Worm (Caenorhabditis elegans) whole organism, L2 larva: ENCODE data around the gene clec-258.

Experiments
- F13H6.1 ChIP-seq: sonication (generic microtip); optimal IDR thresholded peaks from 2 replicates; lab custom pipeline; 2016; ENCODE audit warnings: missing genetic modification characterization, missing compliant biosample characterization
- Y55F3AM.14 ChIP-seq: fragments of 200-800 bp; sonication (Bioruptor generic); optimal IDR thresholded peaks from 2 replicates; lab custom pipeline; 2018; ENCODE audit warnings: mild to moderate bottlenecking, missing genetic modification characterization, missing compliant biosample characterization
- alr-1 ChIP-seq: fragments of 150-350 bp; optimal IDR thresholded peaks from 2 replicates; lab custom pipeline; 2014; ENCODE audit warnings: missing biosample characterization, missing genetic modification characterization
- aly-2 ChIP-seq: fragments of 150-350 bp; optimal IDR thresholded peaks from 2 replicates; lab custom pipeline; 2014; ENCODE audit warnings: missing biosample characterization, missing genetic modification characterization
- blmp-1 ChIP-seq: sonication (generic microtip); optimal IDR thresholded peaks from 2 replicates; lab custom pipeline; 2017; ENCODE audit warnings: missing genetic modification characterization, mild to moderate bottlenecking, missing compliant biosample characterization, antibody characterized with exemption, moderate library complexity; ENCODE audit not compliant: insufficient read depth
- ceh-82 ChIP-seq: fragments of 150-350 bp; optimal IDR thresholded peaks from 2 replicates; lab custom pipeline; 2014; ENCODE audit warnings: missing biosample characterization, missing genetic modification characterization
- crh-2 ChIP-seq: sonication (generic microtip); optimal IDR thresholded peaks from 2 replicates; lab custom pipeline; 2017; ENCODE audit warnings: missing biosample characterization, missing genetic modification characterization
- egl-27 ChIP-seq: sonication (generic microtip); optimal IDR thresholded peaks from 3 replicates; lab custom pipeline; 2017; ENCODE audit warnings: missing biosample characterization, missing genetic modification reagents, missing genetic modification characterization
- elt-3 ChIP-seq: sonication (generic microtip); optimal IDR thresholded peaks from 2 replicates; lab custom pipeline; 2017; ENCODE audit warnings: missing biosample characterization, missing genetic modification characterization
- fos-1 ChIP-seq: fragments of 150-350 bp; optimal IDR thresholded peaks from 2 replicates; lab custom pipeline; 2014; ENCODE audit warnings: missing biosample characterization, missing genetic modification characterization
- gmeb-1 ChIP-seq: fragments of 150-350 bp; optimal IDR thresholded peaks from 2 replicates; lab custom pipeline; 2014; ENCODE audit warnings: missing biosample characterization, missing genetic modification characterization
- lin-11 ChIP-seq: fragments of 150-350 bp; sonication (generic microtip); optimal IDR thresholded peaks from 2 replicates; lab custom pipeline; 2014; ENCODE audit warnings: missing biosample characterization, missing genetic modification characterization, inconsistent platforms, mixed read lengths
- lin-13 ChIP-seq: fragments of 150-350 bp; optimal IDR thresholded peaks from 2 replicates; lab custom pipeline; 2014; ENCODE audit warnings: missing biosample characterization, missing genetic modification reagents, missing genetic modification characterization
- mab-5 ChIP-seq: fragments of 150-350 bp; optimal IDR thresholded peaks from 2 replicates; lab custom pipeline; 2014; ENCODE audit warnings: missing biosample characterization, missing genetic modification characterization
- mdl-1 ChIP-seq, 2 experiments: fragments of 150-350 bp in 1 of 2; sonication (generic microtip) in 1 of 2; optimal IDR thresholded peaks; 2 replicates each; lab custom pipeline; 2017; ENCODE audit warnings: missing biosample characterization in 2 of 2, missing genetic modification characterization in 2 of 2
- nhr-11 ChIP-seq: fragments of 150-350 bp; optimal IDR thresholded peaks from 2 replicates; lab custom pipeline; 2014; ENCODE audit warnings: missing biosample characterization, missing genetic modification characterization
- nhr-12 ChIP-seq: fragments of 150-350 bp; optimal IDR thresholded peaks from 2 replicates; lab custom pipeline; 2014; ENCODE audit warnings: missing biosample characterization, missing genetic modification characterization
- nhr-21 ChIP-seq: fragments of 150-350 bp; optimal IDR thresholded peaks from 2 replicates; lab custom pipeline; 2014; ENCODE audit warnings: missing biosample characterization, missing genetic modification characterization
- nhr-23 ChIP-seq: fragments of 150-350 bp; optimal IDR thresholded peaks from 2 replicates; lab custom pipeline; 2014; ENCODE audit warnings: missing biosample characterization, missing genetic modification reagents, missing genetic modification characterization
- nhr-237 ChIP-seq: fragments of 150-350 bp; optimal IDR thresholded peaks from 2 replicates; lab custom pipeline; 2014; ENCODE audit warnings: missing biosample characterization, missing genetic modification characterization
- nhr-25 ChIP-seq: fragments of 150-350 bp; sonication (generic microtip); optimal IDR thresholded peaks from 3 replicates; lab custom pipeline; 2014; ENCODE audit warnings: missing biosample characterization, missing genetic modification characterization
- nhr-6 ChIP-seq: fragments of 150-350 bp; optimal IDR thresholded peaks from 2 replicates; lab custom pipeline; 2014; ENCODE audit warnings: missing biosample characterization, missing genetic modification characterization
- peb-1 ChIP-seq: fragments of 150-350 bp; optimal IDR thresholded peaks from 2 replicates; lab custom pipeline; 2014; ENCODE audit warnings: missing biosample characterization, missing genetic modification characterization
- sem-4 ChIP-seq: fragments of 150-350 bp; optimal IDR thresholded peaks from 2 replicates; lab custom pipeline; 2014; ENCODE audit warnings: missing biosample characterization, missing genetic modification reagents, missing genetic modification characterization
- skn-1 ChIP-seq: sonication (generic microtip); optimal IDR thresholded peaks from 2 replicates; lab custom pipeline; 2017; ENCODE audit warnings: missing biosample characterization, missing genetic modification characterization
- snpc-4 ChIP-seq: fragments of 150-350 bp; optimal IDR thresholded peaks from 2 replicates; lab custom pipeline; 2014; ENCODE audit warnings: missing biosample characterization, missing genetic modification characterization
- unc-39 ChIP-seq: fragments of 150-350 bp; optimal IDR thresholded peaks from 2 replicates; lab custom pipeline; 2014; ENCODE audit warnings: missing biosample characterization, missing genetic modification characterization
- ztf-11 ChIP-seq: sonication (generic microtip); optimal IDR thresholded peaks from 2 replicates; lab custom pipeline; 2017; ENCODE audit warnings: missing biosample characterization, missing genetic modification characterization

The clec-258 gene

ce11 chrV:19829225-19829624, 41.0 kb downstream of the clec-258 start:
- TF ChIP-seq nhr-6 (tag; lab: Kevin White, UChicago), result no peak
- no peak for TF ChIP-seq peb-1
- no peak for TF ChIP-seq snpc-4 (tag; lab: Kevin White, UChicago)
- no peak for TF ChIP-seq nhr-23 (tag; lab: Kevin White, UChicago)
- TF ChIP-seq gmeb-1 (tag; lab: Kevin White, UChicago), result no peak
- no peak for TF ChIP-seq F13H6.1 (tag; lab: Kevin White, UChicago)
- TF ChIP-seq egl-27 (tag; lab: Kevin White, UChicago), result no peak
- TF ChIP-seq unc-39 (tag; lab: Kevin White, UChicago), result no peak
- TF ChIP-seq mdl-1 (tag; optimal IDR thresholded peaks at IDR 0.05; lab: Kevin White, UChicago), result no peak
- no peak for TF ChIP-seq crh-2 (tag; lab: Kevin White, UChicago)
- TF ChIP-seq aly-2, result no peak
- no peak for TF ChIP-seq lin-11 (tag; lab: Kevin White, UChicago)
- TF ChIP-seq nhr-237 (tag; lab: Kevin White, UChicago), result no peak
- no peak for TF ChIP-seq nhr-21
- no peak for TF ChIP-seq lin-13 (GFP tag; lab: Kevin White, UChicago)
- TF ChIP-seq nhr-25 (tag; lab: Kevin White, UChicago), result no peak
- TF ChIP-seq ztf-11, result no peak
- no peak for TF ChIP-seq Y55F3AM.14 (GFP tag; lab: Kevin White, UChicago)
- no peak for TF ChIP-seq elt-3
- TF ChIP-seq, all 48 proteins: peak for 0

ce11 chrV:19830815-19831214, 42.6 kb downstream of the clec-258 start, which contains the start of gene pcp-4:
pcp-4 (minus strand) TSS chrV:19831011.
- peak; percentile 53 for TF ChIP-seq fos-1 (tag; lab: Kevin White, UChicago)
- TF ChIP-seq elt-3, result no peak
- TF ChIP-seq, all 48 proteins: peak for 1

ce11 chrV:19831588-19831987, 43.3 kb downstream of the clec-258 start:
- TF ChIP-seq crh-2 (tag; lab: Kevin White, UChicago) (no peak), ceh-82 (no peak), sem-4 (tag; lab: Kevin White, UChicago) (no peak), fos-1 (tag; lab: Kevin White, UChicago) (peak; percentile 63), nhr-12 (no peak), alr-1 (tag; lab: Kevin White, UChicago) (no peak)

- TF ChIP-seq skn-1, result no peak
- TF ChIP-seq nhr-237 (tag; lab: Kevin White, UChicago), result no peak
- no peak for TF ChIP-seq nhr-11 (tag; lab: Kevin White, UChicago)
- no peak for TF ChIP-seq blmp-1 (tag; lab: Kevin White, UChicago)
- no peak for TF ChIP-seq mab-5
- TF ChIP-seq mdl-1 (tag; optimal IDR thresholded peaks at IDR 0.05; lab: Kevin White, UChicago), result no peak
- TF ChIP-seq nhr-12, result no peak
- no peak for TF ChIP-seq aly-2
- TF ChIP-seq nhr-21, result no peak
Observed at ce11 chrV:19836142-19836541, 47.9 kb downstream of the clec-258 start, which contains the start of gene srw-38. srw-38 (plus strand) TSS chrV:19836442.
